Worm (Caenorhabditis elegans): ENCODE results near the gene cyp-34A1.

Gene cyp-34A1

ce11 chrV:15290995-15291394, 3.2 kb upstream of the cyp-34A1 start, which contains the start of gene cyp-34A2:
Gene cyp-34A2 (minus strand): TSS chrV:15291095.
- TF ChIP-seq cog-1 (tag; optimal IDR thresholded peaks at IDR 0.05) (no peak), ztf-29 (GFP tag; IDR thresholded peaks at IDR 0.05) (no peak), ztf-23 (GFP tag; IDR thresholded peaks at IDR 0.05) (no peak), T22C8.4 (GFP tag; IDR thresholded peaks at IDR 0.05) (no peak), klf-2 (GFP tag; conservative IDR thresholded peaks at IDR 0.05) (no peak), ref-1 (GFP tag; conservative IDR thresholded peaks at IDR 0.05) (no peak), med-1 (GFP tag; optimal IDR thresholded peaks at IDR 0.05; ENCODE audit: insufficient read depth) (no peak), flt-1 (GFP tag; IDR thresholded peaks at IDR 0.05) (no peak), tab-1 (GFP tag; IDR thresholded peaks at IDR 0.05) (no peak)

ce11 chrV:15285984-15286383, 1.8 kb downstream of the cyp-34A1 start:
- TF ChIP-seq ztf-23 (GFP tag; IDR thresholded peaks at IDR 0.05), result no peak
- no peak for TF ChIP-seq ref-1 (GFP tag; conservative IDR thresholded peaks at IDR 0.05)
- no peak for TF ChIP-seq cog-1 (tag; optimal IDR thresholded peaks at IDR 0.05)
- no peak for TF ChIP-seq med-1 (GFP tag; optimal IDR thresholded peaks at IDR 0.05; ENCODE audit: insufficient read depth)
- no peak for TF ChIP-seq flt-1 (GFP tag; IDR thresholded peaks at IDR 0.05)
- TF ChIP-seq ztf-29 (GFP tag; IDR thresholded peaks at IDR 0.05), result no peak
- TF ChIP-seq tab-1 (GFP tag; IDR thresholded peaks at IDR 0.05), result no peak
- no peak for TF ChIP-seq klf-2 (GFP tag; conservative IDR thresholded peaks at IDR 0.05)
- TF ChIP-seq T22C8.4 (GFP tag; IDR thresholded peaks at IDR 0.05), result no peak

ce11 chrV:15281279-15281949, 6.3 kb downstream of the cyp-34A1 start, which contains the start of the genes srw-19 and srx-51:
Gene srw-19 (minus strand): TSS chrV:15281379.
Gene srx-51 (plus strand): TSS chrV:15281899.
- TF ChIP-seq ztf-23 (GFP tag; IDR thresholded peaks at IDR 0.05) (no peak), T22C8.4 (GFP tag; IDR thresholded peaks at IDR 0.05) (no peak), klf-2 (GFP tag; conservative IDR thresholded peaks at IDR 0.05) (no peak), med-1 (GFP tag; optimal IDR thresholded peaks at IDR 0.05; ENCODE audit: insufficient read depth) (no peak), tab-1 (GFP tag; IDR thresholded peaks at IDR 0.05) (no peak), cog-1 (tag; optimal IDR thresholded peaks at IDR 0.05) (no peak), ztf-29 (GFP tag; IDR thresholded peaks at IDR 0.05) (no peak), flt-1 (GFP tag; IDR thresholded peaks at IDR 0.05) (no peak), ref-1 (GFP tag; conservative IDR thresholded peaks at IDR 0.05) (no peak)

- no peak for TF ChIP-seq T22C8.4 (GFP tag; IDR thresholded peaks at IDR 0.05)
- no peak for TF ChIP-seq med-1 (GFP tag; optimal IDR thresholded peaks at IDR 0.05; ENCODE audit: insufficient read depth)
- TF ChIP-seq ref-1 (GFP tag; conservative IDR thresholded peaks at IDR 0.05), result no peak
- TF ChIP-seq tab-1 (GFP tag; IDR thresholded peaks at IDR 0.05), result no peak
- no peak for TF ChIP-seq cog-1 (tag; optimal IDR thresholded peaks at IDR 0.05)
- TF ChIP-seq flt-1 (GFP tag; IDR thresholded peaks at IDR 0.05), result no peak
- no peak for TF ChIP-seq ztf-29 (GFP tag; IDR thresholded peaks at IDR 0.05)
- no peak for TF ChIP-seq klf-2 (GFP tag; conservative IDR thresholded peaks at IDR 0.05)
- no peak for TF ChIP-seq ztf-23 (GFP tag; IDR thresholded peaks at IDR 0.05)
These were observed 10.8 kb downstream of the cyp-34A1 start, which contains the start of gene srw-17 for ce11 chrV:15276915-15277314. Gene srw-17 (minus strand): TSS chrV:15277015.

- no peak for TF ChIP-seq tab-1 (GFP tag; IDR thresholded peaks at IDR 0.05)
These were observed 13.0 kb downstream of the cyp-34A1 start, which contains the start of gene srw-16 for ce11 chrV:15274757-15275156. Gene srw-16 (minus strand): TSS chrV:15274857.

- TF ChIP-seq med-1 (GFP tag; optimal IDR thresholded peaks at IDR 0.05; ENCODE audit: insufficient read depth) (no peak), T22C8.4 (GFP tag; IDR thresholded peaks at IDR 0.05) (no peak), tab-1 (GFP tag; IDR thresholded peaks at IDR 0.05) (no peak), klf-2 (GFP tag; conservative IDR thresholded peaks at IDR 0.05) (no peak), ztf-29 (GFP tag; IDR thresholded peaks at IDR 0.05) (no peak), flt-1 (GFP tag; IDR thresholded peaks at IDR 0.05) (no peak), ref-1 (GFP tag; conservative IDR thresholded peaks at IDR 0.05) (no peak), cog-1 (tag; optimal IDR thresholded peaks at IDR 0.05) (no peak), ztf-23 (GFP tag; IDR thresholded peaks at IDR 0.05) (no peak)
These were observed 15.5 kb downstream of the cyp-34A1 start, which contains the start of gene T10H4.4 for ce11 chrV:15272263-15272662. Gene T10H4.4 (minus strand): TSS chrV:15272363.

- TF ChIP-seq tab-1 (GFP tag; IDR thresholded peaks at IDR 0.05) (no peak), T22C8.4 (GFP tag; IDR thresholded peaks at IDR 0.05) (no peak), klf-2 (GFP tag; conservative IDR thresholded peaks at IDR 0.05) (no peak), ztf-23 (GFP tag; IDR thresholded peaks at IDR 0.05) (no peak), flt-1 (GFP tag; IDR thresholded peaks at IDR 0.05) (no peak), ztf-29 (GFP tag; IDR thresholded peaks at IDR 0.05) (no peak), med-1 (GFP tag; optimal IDR thresholded peaks at IDR 0.05; ENCODE audit: insufficient read depth) (no peak), cog-1 (tag; optimal IDR thresholded peaks at IDR 0.05) (no peak), ref-1 (GFP tag; conservative IDR thresholded peaks at IDR 0.05) (no peak)
These were observed 19.5 kb downstream of the cyp-34A1 start, which contains the start of gene srw-22 for ce11 chrV:15268302-15268701. Gene srw-22 (plus strand): TSS chrV:15268602.

- TF ChIP-seq cog-1 (tag; optimal IDR thresholded peaks at IDR 0.05) (no peak), ref-1 (GFP tag; conservative IDR thresholded peaks at IDR 0.05) (no peak), T22C8.4 (GFP tag; IDR thresholded peaks at IDR 0.05) (no peak)
These were observed 20.4 kb downstream of the cyp-34A1 start, which contains the start of gene T10H4.13 for ce11 chrV:15267405-15267804. Gene T10H4.13 (minus strand): TSS chrV:15267505.

- no peak for TF ChIP-seq ztf-23 (GFP tag; IDR thresholded peaks at IDR 0.05)
- TF ChIP-seq cog-1 (tag; optimal IDR thresholded peaks at IDR 0.05), result no peak
- TF ChIP-seq flt-1 (GFP tag; IDR thresholded peaks at IDR 0.05), result no peak
- no peak for TF ChIP-seq tab-1 (GFP tag; IDR thresholded peaks at IDR 0.05)
- TF ChIP-seq ref-1 (GFP tag; conservative IDR thresholded peaks at IDR 0.05), result no peak
- TF ChIP-seq med-1 (GFP tag; optimal IDR thresholded peaks at IDR 0.05; ENCODE audit: insufficient read depth), result no peak
- no peak for TF ChIP-seq klf-2 (GFP tag; conservative IDR thresholded peaks at IDR 0.05)
- no peak for TF ChIP-seq ztf-29 (GFP tag; IDR thresholded peaks at IDR 0.05)
- no peak for TF ChIP-seq T22C8.4 (GFP tag; IDR thresholded peaks at IDR 0.05)
These were observed 21.9 kb downstream of the cyp-34A1 start, which contains the start of gene M01B2.13 for ce11 chrV:15265814-15266213. Gene M01B2.13 (minus strand): TSS chrV:15265914.

Measured in whole organism, midembryonic.